Fruit fly (Drosophila melanogaster): ENCODE results near the gene CG11656.

CG11656 gene

DNA sequence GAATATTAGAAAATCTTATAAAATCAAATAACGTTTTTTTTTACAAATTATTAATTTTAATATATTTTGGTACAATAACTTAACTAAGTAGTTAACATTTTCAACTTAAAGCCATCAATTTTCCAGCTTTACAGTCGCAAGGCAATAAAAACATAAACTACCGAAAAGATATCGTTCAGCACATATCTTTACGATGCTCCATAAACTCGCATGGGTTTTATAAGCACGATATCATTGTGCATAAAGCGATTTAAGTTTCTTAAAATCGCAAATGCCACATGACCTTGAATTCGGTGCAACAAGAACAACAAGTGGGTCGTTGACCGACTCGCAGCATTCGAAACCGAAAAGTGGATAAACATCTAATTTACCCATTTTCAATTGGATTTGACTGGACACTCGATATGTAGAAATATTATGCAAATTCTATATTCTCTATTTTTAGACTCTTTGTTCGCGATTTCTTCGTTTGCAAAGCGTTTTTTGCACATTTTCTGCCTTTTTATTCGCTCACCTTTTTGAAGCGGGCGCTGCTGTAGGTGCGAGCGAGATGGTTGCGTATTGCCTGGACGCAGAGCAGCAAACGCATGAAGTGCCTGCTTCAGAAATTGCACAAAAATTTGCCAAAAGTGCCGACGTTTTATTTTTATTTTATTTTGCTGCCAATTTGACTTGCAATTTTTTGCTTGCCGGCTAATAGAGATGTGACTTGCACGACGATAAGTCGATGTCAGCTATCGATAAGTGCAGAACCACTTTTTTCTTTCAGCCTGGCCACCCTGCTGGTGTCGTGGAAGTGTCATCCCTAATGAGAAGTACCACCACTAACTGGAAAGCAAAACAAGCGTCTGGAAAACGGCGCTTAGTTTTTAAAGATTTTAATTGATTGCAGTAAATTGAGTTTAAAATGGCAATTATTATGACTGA lies 48.5 kb upstream of the CG11656 start, which contains the start of gene Spc25 (continued):
- no peak for TF ChIP-seq CG31388 (GFP tag; optimal IDR thresholded peaks at IDR 0.05)

DNA sequence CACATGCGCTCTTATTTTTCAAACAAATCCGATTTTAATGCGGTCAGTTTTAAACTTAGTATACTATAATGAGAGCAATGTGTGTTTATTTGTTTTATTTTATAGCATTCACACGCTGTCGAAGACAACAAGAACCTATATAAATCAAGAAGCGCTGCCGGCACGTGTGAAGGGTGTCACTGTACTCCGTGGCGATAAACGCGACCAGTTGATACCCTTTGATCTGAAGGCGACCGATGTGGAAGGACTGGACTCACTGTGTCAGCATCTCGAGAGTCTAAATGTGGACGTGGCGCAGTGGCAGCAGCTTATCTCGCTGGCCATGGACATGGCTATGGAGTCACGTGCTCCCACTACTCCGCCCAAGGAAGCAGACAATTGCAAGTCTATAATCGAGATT lies 47.1 kb upstream of the CG11656 start:
- TF ChIP-seq CG14710 (tag; optimal IDR thresholded peaks at IDR 0.05) (no peak), cwo (GFP tag; optimal IDR thresholded peaks at IDR 0.05) (peak; percentile 9)

DNA sequence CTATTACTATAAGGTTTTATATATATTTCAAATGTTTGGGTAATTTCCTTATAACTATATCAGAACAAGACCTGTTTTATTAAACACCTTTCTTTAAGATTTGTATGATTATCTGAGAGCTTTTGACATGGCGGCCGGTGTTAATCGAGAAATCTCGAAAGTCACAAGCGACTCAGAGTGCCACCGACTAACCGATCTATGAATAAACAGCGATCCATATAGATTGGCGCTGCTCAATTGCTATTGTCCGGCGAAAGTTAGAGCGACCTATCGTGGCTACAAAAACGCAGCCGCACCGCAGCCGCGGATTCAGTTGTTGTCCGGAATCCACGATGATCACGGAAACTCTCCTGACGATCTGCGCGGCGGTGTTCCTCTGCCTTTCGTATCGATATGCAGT lies 46.2 kb upstream of the CG11656 start, which contains the start of gene Cyp304a1:
Gene Cyp304a1, plus strand, starts transcription at position 301 of the 400 bp plus-strand sequence.
- no peak for TF ChIP-seq Fer1 (GFP tag; optimal IDR thresholded peaks at IDR 0.05)

DNA sequence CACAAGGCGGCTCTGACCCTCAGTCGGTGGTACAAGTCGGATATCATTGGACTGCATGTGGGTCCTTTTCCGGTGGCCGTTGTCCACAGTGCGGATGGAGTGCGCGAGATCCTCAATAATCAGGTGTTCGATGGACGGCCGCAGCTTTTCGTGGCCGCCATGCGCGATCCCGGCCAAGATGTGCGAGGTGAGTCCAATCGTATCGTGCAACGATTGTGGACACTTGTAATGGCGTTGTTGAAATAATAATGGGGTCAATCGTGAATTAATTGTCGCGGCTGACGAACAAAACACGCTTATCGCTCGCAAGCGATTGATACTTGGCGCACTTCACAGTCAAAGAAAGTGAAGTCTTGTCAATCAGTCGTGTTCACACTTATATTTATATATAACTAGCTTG lies 45.7 kb upstream of the CG11656 start:
- TF ChIP-seq exex (tag; optimal IDR thresholded peaks at IDR 0.05): peak; percentile 44
- no peak for TF ChIP-seq sob (GFP tag; IDR thresholded peaks at IDR 0.05)

DNA sequence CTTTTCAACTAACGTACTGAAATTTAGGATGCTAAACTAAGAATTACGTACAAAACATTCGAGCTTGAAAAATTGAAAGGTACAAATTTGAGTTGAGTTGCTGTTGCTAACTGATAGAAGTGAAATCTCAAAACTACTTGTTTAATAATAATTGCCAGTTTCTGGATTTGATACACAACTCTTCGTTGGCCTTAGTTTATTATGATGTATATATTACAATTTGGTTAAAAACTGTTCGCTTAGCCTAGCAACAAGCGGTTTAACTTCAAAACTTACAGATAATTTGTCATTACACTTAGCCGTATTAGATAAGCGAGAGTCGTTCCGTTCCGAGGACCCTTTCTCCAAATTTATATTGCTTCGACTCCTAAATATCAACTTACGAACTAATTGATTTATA lies 42.1 kb upstream of the CG11656 start, which contains the start of the genes CG14384 and grsm:
Gene CG14384, minus strand, starts transcription at position 101 of the 400 bp plus-strand sequence.
Gene grsm, minus strand, starts transcription at position 101 of the 400 bp plus-strand sequence.
- TF ChIP-seq rib (GFP tag; IDR thresholded peaks at IDR 0.05) (no peak), Sry-δ (GFP tag; optimal IDR thresholded peaks at IDR 0.05) (no peak), CG6813 (GFP tag; optimal IDR thresholded peaks at IDR 0.05) (no peak), sc (optimal IDR thresholded peaks at IDR 0.05) (no peak), sc (GFP tag; optimal IDR thresholded peaks at IDR 0.05) (no peak), CG11456 (GFP tag; IDR thresholded peaks at IDR 0.05) (no peak), CG12071 (GFP tag; optimal IDR thresholded peaks at IDR 0.05) (no peak), h (optimal IDR thresholded peaks at IDR 0.05) (no peak), sisA (GFP tag; IDR thresholded peaks at IDR 0.05) (no peak), sob (GFP tag; IDR thresholded peaks at IDR 0.05) (no peak), CG11247 (GFP tag; IDR thresholded peaks at IDR 0.05) (no peak), NFAT (GFP tag; IDR thresholded peaks at IDR 0.05) (no peak), ERR (GFP tag; optimal IDR thresholded peaks at IDR 0.05) (no peak)

DNA sequence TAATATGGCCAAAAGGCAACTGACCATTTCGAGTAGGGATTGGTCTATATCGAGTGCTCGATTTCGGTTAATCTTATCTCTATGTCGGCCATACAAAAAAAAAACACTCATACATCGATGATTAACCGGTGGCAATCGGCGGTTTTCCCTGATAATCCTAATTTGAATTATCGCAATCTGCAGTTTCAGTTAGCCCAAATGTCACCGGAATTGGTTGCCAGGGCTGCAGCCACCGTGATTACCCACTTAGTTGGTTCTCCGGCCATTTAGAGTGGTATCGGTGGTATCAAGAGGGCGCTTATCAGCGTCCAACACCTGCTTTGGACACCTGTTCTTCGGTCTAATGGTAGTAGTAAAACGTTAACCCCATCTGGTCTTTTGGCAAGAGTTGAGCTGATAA lies 37.6 kb upstream of the CG11656 start:
- TF ChIP-seq CG10543 (GFP tag; optimal IDR thresholded peaks at IDR 0.05): peak; percentile 10
- TF ChIP-seq lab (GFP tag; optimal IDR thresholded peaks at IDR 0.05): peak; percentile 3
- TF ChIP-seq cas (GFP tag; IDR thresholded peaks at IDR 0.05): no peak
- no peak for TF ChIP-seq kni (GFP tag; optimal IDR thresholded peaks at IDR 0.05)
- no peak for TF ChIP-seq corto (GFP tag; optimal IDR thresholded peaks at IDR 0.05)
- TF ChIP-seq mirr (GFP tag; optimal IDR thresholded peaks at IDR 0.05): peak; percentile 63
- no peak for TF ChIP-seq ato (GFP tag; IDR thresholded peaks at IDR 0.05; ENCODE audit: partially characterized antibody)
- peak; percentile 61 for TF ChIP-seq sd (tag; optimal IDR thresholded peaks at IDR 0.05)
- no peak for TF ChIP-seq Ets97D (GFP tag; optimal IDR thresholded peaks at IDR 0.05)
- TF ChIP-seq Dref (GFP tag; IDR thresholded peaks at IDR 0.05): no peak
- no peak for TF ChIP-seq CG13287 (GFP tag; IDR thresholded peaks at IDR 0.05; ENCODE audit: partially characterized antibody)
- no peak for TF ChIP-seq Bdp1 (GFP tag; optimal IDR thresholded peaks at IDR 0.05)
- no peak for TF ChIP-seq Side (GFP tag; optimal IDR thresholded peaks at IDR 0.05)
- TF ChIP-seq CG9817 (tag; optimal IDR thresholded peaks at IDR 0.05): no peak
- TF ChIP-seq wdn (GFP tag; IDR thresholded peaks at IDR 0.05): no peak
- TF ChIP-seq CG4730 (GFP tag; IDR thresholded peaks at IDR 0.05): no peak
- no peak for TF ChIP-seq CG1647 (GFP tag; optimal IDR thresholded peaks at IDR 0.05)
- peak; percentile 98 for TF ChIP-seq exex (tag; optimal IDR thresholded peaks at IDR 0.05)
- TF ChIP-seq Taf1 (GFP tag; IDR thresholded peaks at IDR 0.05): no peak
- peak; percentile 80 for TF ChIP-seq sug (tag; optimal IDR thresholded peaks at IDR 0.05)
- TF ChIP-seq onecut (GFP tag; IDR thresholded peaks at IDR 0.05): no peak
- TF ChIP-seq CG7372 (GFP tag; IDR thresholded peaks at IDR 0.05): no peak
- no peak for TF ChIP-seq CG4820 (GFP tag; optimal IDR thresholded peaks at IDR 0.05)
- TF ChIP-seq CG11456 (GFP tag; IDR thresholded peaks at IDR 0.05): no peak
- TF ChIP-seq Sox102F (GFP tag; optimal IDR thresholded peaks at IDR 0.05): no peak

Data from whole organism, embryonic.